Worm (Caenorhabditis elegans): ENCODE data around the gene F13B6.1.

DNA sequence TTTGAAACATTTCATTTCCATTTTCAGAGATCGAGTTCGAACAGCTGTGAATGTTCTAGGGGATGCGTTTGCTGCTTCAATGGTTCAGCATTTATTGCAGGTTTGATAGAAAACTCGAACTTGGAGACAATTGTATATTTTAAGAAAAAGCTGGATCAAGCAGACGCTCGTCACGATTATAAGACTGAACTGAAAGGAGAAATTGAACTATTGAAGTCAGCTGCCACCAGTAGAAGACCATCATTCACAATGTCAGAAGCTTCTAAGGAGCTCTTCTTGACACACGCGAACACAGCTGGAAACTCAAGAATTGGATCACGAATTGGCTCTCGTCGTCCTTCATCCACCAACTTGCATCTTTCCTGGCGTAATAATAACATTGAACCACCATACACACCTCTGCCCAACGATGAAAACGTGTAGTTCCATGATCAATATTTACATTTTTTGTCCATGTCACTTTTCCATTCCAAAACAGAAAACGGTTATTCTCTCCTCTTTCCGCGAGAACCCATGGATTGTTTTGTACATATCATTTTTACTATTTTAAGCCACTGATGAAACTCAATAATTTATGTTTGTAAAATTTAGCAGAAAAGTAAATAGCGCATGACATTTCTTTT is 49.7 kb downstream of the F13B6.1 start:
- no peak for TF ChIP-seq him-1 (tag; optimal IDR thresholded peaks at IDR 0.05)
- TF ChIP-seq dao-5 (tag; optimal IDR thresholded peaks at IDR 0.05): no peak
- no peak for TF ChIP-seq W03F9.2 (tag; optimal IDR thresholded peaks at IDR 0.05)

Data from whole organism, L4/young adult.